Fruit fly (Drosophila melanogaster) whole organism, adult: ENCODE data around the gene CG1662.

Experiments used
- CG14711 ChIP-seq: fragments of 200-800 bp; sonication (Bioruptor generic); optimal IDR thresholded peaks from 2 replicates; lab custom pipeline; 2018; ENCODE audit warnings: missing biosample characterization, mild to moderate bottlenecking, missing genetic modification characterization, moderate library complexity
- CG1620 ChIP-seq: fragments of 200-800 bp; sonication (Bioruptor generic); optimal IDR thresholded peaks from 2 replicates; lab custom pipeline; 2016; ENCODE audit warnings: missing biosample characterization, missing genetic modification characterization
- Clk ChIP-seq: fragments of 200-800 bp; sonication (Bioruptor generic); optimal IDR thresholded peaks from 2 replicates; lab custom pipeline; 2017; ENCODE audit warnings: missing biosample characterization, missing genetic modification characterization
- Crg-1 ChIP-seq: fragments of 200-800 bp; sonication (Bioruptor generic); optimal IDR thresholded peaks from 2 replicates; lab custom pipeline; 2016; ENCODE audit warnings: missing biosample characterization, missing genetic modification characterization
- Hr96 ChIP-seq: fragments of 200-800 bp; sonication (Bioruptor generic); optimal IDR thresholded peaks from 2 replicates; lab custom pipeline; 2016; ENCODE audit warnings: missing biosample characterization, missing genetic modification characterization
- bab1 ChIP-seq: fragments of 200-800 bp; sonication (Bioruptor generic); optimal IDR thresholded peaks from 3 replicates; lab custom pipeline; 2019; ENCODE audit warnings: missing biosample characterization, mild to moderate bottlenecking, missing genetic modification characterization, moderate library complexity
- cic ChIP-seq: fragments of 200-800 bp; sonication (Bioruptor generic); optimal IDR thresholded peaks from 2 replicates; lab custom pipeline; 2017; ENCODE audit warnings: missing biosample characterization, mild to moderate bottlenecking, missing genetic modification characterization, moderate library complexity
- cnc ChIP-seq, 2 experiments: fragments of >200 bp; optimal IDR thresholded peaks; 2 replicates each; lab custom pipeline; 2017
- kay ChIP-seq: fragments of 200-800 bp; sonication (Bioruptor generic); peaks from one replicate; lab custom pipeline; 2016; ENCODE audit warnings: missing biosample characterization, missing genetic modification characterization, borderline replicate concordance

DNA sequence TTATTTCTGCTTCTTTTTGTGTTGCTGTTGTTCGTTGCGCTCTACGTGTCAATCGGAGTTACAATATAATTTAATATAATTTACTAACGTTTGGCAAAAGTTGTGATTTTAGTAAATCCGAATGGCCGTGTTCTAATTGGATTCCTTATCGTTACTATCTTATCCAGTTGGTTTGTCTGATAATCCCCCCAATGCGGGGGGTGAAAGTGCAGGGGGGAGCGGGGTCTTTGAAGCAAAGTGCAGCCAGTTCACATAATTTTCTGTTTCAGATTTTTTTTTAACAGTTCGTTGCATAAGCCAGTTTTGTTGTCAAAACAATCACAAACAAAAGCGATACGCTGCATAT, 15.7 kb upstream of the CG1662 start:
- TF ChIP-seq Clk (GFP tag; lab: Kevin White, UChicago) (no peak), bab1 (GFP tag; lab: Kevin White, UChicago) (no peak), cic (GFP tag; lab: Kevin White, UChicago) (no peak), Crg-1 (no peak), cnc (optimal IDR thresholded peaks at IDR 0.05; lab: Kevin White, UChicago) (no peak), CG1620 (GFP tag; lab: Kevin White, UChicago) (no peak), kay (no peak), CG14711 (no peak), Hr96 (GFP tag; lab: Kevin White, UChicago) (no peak)
